Worm (Caenorhabditis elegans) whole organism, young adult: ENCODE results near the gene F14D7.14.

Experiments used
- B0336.3 ChIP-seq: fragments of 200-800 bp; sonication (Bioruptor generic); IDR thresholded peaks from 2 replicates; pipeline ENCODE4 v1.3.6; 2022; ENCODE audit warnings: missing genetic modification characterization, missing compliant biosample characterization
- C06A6.2 ChIP-seq: fragments of 200-800 bp; sonication (Bioruptor generic); conservative IDR thresholded peaks from 2 replicates; pipeline ENCODE4 v1.3.6; 2022; ENCODE audit warnings: missing genetic modification characterization, missing compliant biosample characterization
- F22D6.2 ChIP-seq: sonication (generic microtip); optimal IDR thresholded peaks from 2 replicates; lab custom pipeline; 2016; ENCODE audit warnings: mild to moderate bottlenecking, missing genetic modification characterization, missing compliant biosample characterization
- F37B4.10 ChIP-seq: fragments of 200-800 bp; sonication (Bioruptor generic); IDR thresholded peaks from 2 replicates; pipeline ENCODE4 v1.3.6; 2022; ENCODE audit warnings: missing genetic modification characterization, missing compliant biosample characterization
- F52B5.7 ChIP-seq: sonication (generic microtip); optimal IDR thresholded peaks from 2 replicates; lab custom pipeline; 2016; ENCODE audit warnings: mild to moderate bottlenecking, missing genetic modification characterization, missing compliant biosample characterization
- F55B11.4 ChIP-seq: sonication (generic microtip); optimal IDR thresholded peaks from 2 replicates; lab custom pipeline; 2016; ENCODE audit warnings: missing compliant biosample characterization, missing genetic modification characterization, borderline replicate concordance; ENCODE audit not compliant: insufficient read depth
- F57A8.1 ChIP-seq: fragments of 200-800 bp; sonication (Bioruptor generic); optimal IDR thresholded peaks from 2 replicates; lab custom pipeline; 2018; ENCODE audit warnings: mild to moderate bottlenecking, missing genetic modification characterization, moderate library complexity, missing compliant biosample characterization
- T26A5.8 ChIP-seq: sonication (generic microtip); optimal IDR thresholded peaks from 2 replicates; lab custom pipeline; 2016; ENCODE audit warnings: missing genetic modification characterization, missing compliant biosample characterization
- Y79H2A.3 ChIP-seq: fragments of 200-800 bp; sonication (Bioruptor generic); conservative IDR thresholded peaks from 2 replicates; pipeline ENCODE4 v1.3.6; 2022; ENCODE audit warnings: missing genetic modification reagents, missing genetic modification characterization, missing compliant biosample characterization
- Y95B8A.8 ChIP-seq: fragments of 200-800 bp; sonication (Bioruptor generic); IDR thresholded peaks from 2 replicates; pipeline ENCODE4 v1.3.6; 2022; ENCODE audit warnings: missing genetic modification reagents, missing genetic modification characterization, missing compliant biosample characterization
- athp-1 ChIP-seq: sonication (generic microtip); optimal IDR thresholded peaks from 2 replicates; lab custom pipeline; 2017; ENCODE audit warnings: mild to moderate bottlenecking, missing genetic modification characterization, missing compliant biosample characterization
- attf-3 ChIP-seq: fragments of 200-800 bp; sonication (Bioruptor generic); conservative IDR thresholded peaks from 2 replicates; pipeline ENCODE4 v1.3.6; 2022; ENCODE audit warnings: missing genetic modification reagents, missing genetic modification characterization, missing compliant biosample characterization
- bed-1 ChIP-seq: fragments of 200-800 bp; sonication (Bioruptor generic); IDR thresholded peaks from 2 replicates; pipeline ENCODE4 v1.3.6; 2022; ENCODE audit warnings: missing genetic modification reagents, missing genetic modification characterization, missing compliant biosample characterization
- ccch-3 ChIP-seq: fragments of 200-800 bp; sonication (Bioruptor generic); optimal IDR thresholded peaks from 2 replicates; lab custom pipeline; 2018; ENCODE audit warnings: mild to moderate bottlenecking, missing genetic modification characterization, missing compliant biosample characterization
- ceh-100 ChIP-seq: fragments of 200-800 bp; sonication (Bioruptor generic); IDR thresholded peaks from 2 replicates; pipeline ENCODE4 v1.3.6; 2022; ENCODE audit warnings: missing genetic modification reagents, missing genetic modification characterization, missing compliant biosample characterization
- ceh-79 ChIP-seq: sonication (generic microtip); optimal IDR thresholded peaks from 2 replicates; lab custom pipeline; 2017; ENCODE audit warnings: mild to moderate bottlenecking, missing genetic modification characterization, missing compliant biosample characterization
- die-1 ChIP-seq: sonication (generic microtip); optimal IDR thresholded peaks from 2 replicates; lab custom pipeline; 2016; ENCODE audit warnings: missing genotype, mild to moderate bottlenecking, missing genetic modification characterization, missing compliant biosample characterization
- dox-1 ChIP-seq: fragments of 200-800 bp; sonication (Bioruptor generic); IDR thresholded peaks from 2 replicates; pipeline ENCODE4 v1.3.6; 2022; ENCODE audit warnings: missing genetic modification reagents, missing genetic modification characterization, missing compliant biosample characterization
- dpff-1 ChIP-seq: sonication (generic microtip); optimal IDR thresholded peaks from 2 replicates; lab custom pipeline; 2017; ENCODE audit warnings: mild to moderate bottlenecking, missing genetic modification characterization, missing compliant biosample characterization
- egl-18 ChIP-seq: fragments of 200-800 bp; sonication (Bioruptor generic); IDR thresholded peaks from 2 replicates; pipeline ENCODE4 v1.3.6; 2022; ENCODE audit warnings: missing genetic modification reagents, missing genetic modification characterization, missing compliant biosample characterization
- fkh-3 ChIP-seq: sonication (generic microtip); optimal IDR thresholded peaks from 2 replicates; lab custom pipeline; 2016; ENCODE audit warnings: mild to moderate bottlenecking, missing genetic modification characterization, missing compliant biosample characterization
- gei-17 ChIP-seq: fragments of 200-800 bp; sonication (Bioruptor generic); optimal IDR thresholded peaks from 2 replicates; lab custom pipeline; 2018; ENCODE audit warnings: mild to moderate bottlenecking, missing genetic modification characterization, missing compliant biosample characterization
- him-1 ChIP-seq: sonication (generic microtip); optimal IDR thresholded peaks from 2 replicates; lab custom pipeline; 2016; ENCODE audit warnings: missing genotype, missing genetic modification reagents, missing genetic modification characterization, missing compliant biosample characterization
- hlh-12 ChIP-seq: sonication (generic microtip); optimal IDR thresholded peaks from 2 replicates; lab custom pipeline; 2016; ENCODE audit warnings: missing genetic modification characterization, missing compliant biosample characterization
- hlh-26 ChIP-seq: fragments of 200-800 bp; sonication (Bioruptor generic); conservative IDR thresholded peaks from 2 replicates; pipeline ENCODE4 v1.3.6; 2022; ENCODE audit warnings: missing genetic modification reagents, missing genetic modification characterization, missing compliant biosample characterization
- hsf-1 ChIP-seq: fragments of 200-800 bp; sonication (Bioruptor generic); IDR thresholded peaks from 2 replicates; pipeline ENCODE4 v1.3.6; 2022; ENCODE audit warnings: missing genetic modification reagents, missing genetic modification characterization, missing compliant biosample characterization
- lag-1 ChIP-seq: fragments of 200-800 bp; sonication (Bioruptor generic); IDR thresholded peaks from 2 replicates; pipeline ENCODE4 v1.3.6; 2022; ENCODE audit warnings: missing genetic modification reagents, missing genetic modification characterization, missing compliant biosample characterization
- let-607 ChIP-seq, 2 experiments: fragments of 200-800 bp in 1 of 2; sonication (Bioruptor generic) in 1 of 2; sonication (generic microtip) in 1 of 2; optimal IDR thresholded peaks; 2 replicates each; lab custom pipeline; 2016 to 2018; ENCODE audit warnings: mild to moderate bottlenecking in 2 of 2, missing compliant biosample characterization in 2 of 2, missing genetic modification characterization in 2 of 2, moderate library complexity in 2 of 2, missing genotype in 1 of 2
- lin-26 ChIP-seq: fragments of 200-800 bp; sonication (Bioruptor generic); IDR thresholded peaks from 2 replicates; pipeline ENCODE4 v1.3.6; 2022; ENCODE audit warnings: missing genetic modification reagents, missing genetic modification characterization, missing compliant biosample characterization
- lsl-1 ChIP-seq: fragments of 200-800 bp; sonication (Bioruptor generic); optimal IDR thresholded peaks from 2 replicates; lab custom pipeline; 2018; ENCODE audit warnings: mild to moderate bottlenecking, missing genetic modification characterization, moderate library complexity, missing compliant biosample characterization
- madf-3 ChIP-seq: fragments of 200-800 bp; sonication (Bioruptor generic); IDR thresholded peaks from 2 replicates; pipeline ENCODE4 v1.3.6; 2022; ENCODE audit warnings: missing genetic modification reagents, missing genetic modification characterization, missing compliant biosample characterization
- nfyb-1 ChIP-seq: fragments of 200-800 bp; sonication (Bioruptor generic); IDR thresholded peaks from 2 replicates; pipeline ENCODE4 v1.3.6; 2022; ENCODE audit warnings: missing genetic modification reagents, missing genetic modification characterization, missing compliant biosample characterization
- nhr-179 ChIP-seq: sonication (generic microtip); optimal IDR thresholded peaks from 2 replicates; lab custom pipeline; 2016; ENCODE audit warnings: mild to moderate bottlenecking, missing genetic modification characterization, missing compliant biosample characterization
- nhr-27 ChIP-seq: fragments of 200-800 bp; sonication (Bioruptor generic); optimal IDR thresholded peaks from 2 replicates; lab custom pipeline; 2018; ENCODE audit warnings: mild to moderate bottlenecking, missing genetic modification characterization, moderate library complexity, missing compliant biosample characterization
- nhr-90 ChIP-seq: sonication (generic microtip); optimal IDR thresholded peaks from 2 replicates; lab custom pipeline; 2016; ENCODE audit warnings: missing genotype, mild to moderate bottlenecking, missing genetic modification characterization, missing compliant biosample characterization
- rec-8 ChIP-seq, 2 experiments: sonication (generic microtip); optimal IDR thresholded peaks; 2 replicates each; lab custom pipeline; 2016; ENCODE audit warnings: mild to moderate bottlenecking in 2 of 2, missing genetic modification characterization in 2 of 2, missing genetic modification reagents in 2 of 2, missing genotype in 2 of 2, missing biosample characterization in 1 of 2, missing compliant biosample characterization in 1 of 2, moderate library complexity in 1 of 2
- rpc-1 ChIP-seq, 2 experiments: fragments of 150-350 bp in 1 of 2; sonication (generic microtip) in 1 of 2; optimal IDR thresholded peaks; 2 replicates each; lab custom pipeline; 2014 to 2018; ENCODE audit warnings: missing biosample characterization in 1 of 2, missing genetic modification characterization in 1 of 2, missing genetic modification reagents in 1 of 2, missing genotype in 1 of 2
- snpc-4 ChIP-seq, 5 experiments: fragments of 150-350 bp in 1 of 5; sonication (generic microtip) in 4 of 5; optimal IDR thresholded peaks; 2 replicates each; lab custom pipeline; 2014 to 2018; ENCODE audit warnings: missing genetic modification characterization in 5 of 5, missing biosample characterization in 3 of 5, antibody characterized with exemption in 2 of 5, mild to moderate bottlenecking in 2 of 5, missing compliant biosample characterization in 2 of 5, missing genotype in 2 of 5, moderate library complexity in 2 of 5, missing genetic modification reagents in 1 of 5
- tbp1 ChIP-seq: fragments of 200-800 bp; sonication (Bioruptor generic); optimal IDR thresholded peaks from 2 replicates; lab custom pipeline; 2018; ENCODE audit warnings: mild to moderate bottlenecking, missing genetic modification characterization, missing compliant biosample characterization
- tlf-1 ChIP-seq: fragments of 200-800 bp; sonication (Bioruptor generic); optimal IDR thresholded peaks from 2 replicates; lab custom pipeline; 2018; ENCODE audit warnings: mild to moderate bottlenecking, missing genetic modification characterization, missing compliant biosample characterization
- unc-130 ChIP-seq: sonication (generic microtip); optimal IDR thresholded peaks from 2 replicates; lab custom pipeline; 2016; ENCODE audit warnings: missing genetic modification reagents, missing genetic modification characterization, missing compliant biosample characterization
- zfh-2 ChIP-seq: fragments of 200-800 bp; sonication (Bioruptor generic); conservative IDR thresholded peaks from 2 replicates; pipeline ENCODE4 v1.3.6; 2022; ENCODE audit warnings: missing genetic modification reagents, missing genetic modification characterization, missing compliant biosample characterization
- ztf-18 ChIP-seq: sonication (generic microtip); optimal IDR thresholded peaks from 2 replicates; lab custom pipeline; 2016; ENCODE audit warnings: missing genotype, mild to moderate bottlenecking, missing genetic modification characterization, missing compliant biosample characterization
- ztf-6 ChIP-seq: fragments of 200-800 bp; sonication (Bioruptor generic); IDR thresholded peaks from 2 replicates; pipeline ENCODE4 v1.3.6; 2022; ENCODE audit warnings: missing genetic modification reagents, missing genetic modification characterization, missing compliant biosample characterization

Gene F14D7.14

DNA sequence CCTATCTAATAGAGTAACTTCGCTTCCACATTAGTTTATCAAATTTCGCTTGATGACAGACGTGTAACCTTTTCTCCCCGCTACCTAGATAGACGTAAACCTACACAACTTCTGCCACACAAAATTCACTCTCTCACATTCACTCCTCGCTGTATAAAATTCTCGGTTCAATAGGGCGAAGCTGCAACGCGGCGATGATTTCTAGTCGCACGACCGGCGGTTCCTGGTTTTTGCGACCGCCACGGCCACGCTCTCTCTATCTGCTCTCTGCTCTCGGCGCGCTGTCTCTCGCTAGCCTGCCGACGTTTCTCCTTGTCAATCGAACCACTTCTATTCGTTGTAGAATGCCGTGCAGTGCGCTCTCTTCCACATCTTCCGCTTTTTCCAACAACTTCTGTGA lies 41.2 kb downstream of the F14D7.14 start (continued):
- peak; percentile 86 for TF ChIP-seq ztf-18
- TF ChIP-seq hlh-12 (tag; lab: Kevin White, UChicago): no peak
- TF ChIP-seq B0336.3: peak; percentile 71
- TF ChIP-seq rec-8 (tag; optimal IDR thresholded peaks at IDR 0.05; lab: Kevin White, UChicago): no peak
- TF ChIP-seq ceh-79 (tag; lab: Kevin White, UChicago): no peak
- TF ChIP-seq lag-1 (GFP tag; lab: Robert Waterston, UW): no peak
- TF ChIP-seq snpc-4 (GFP tag; optimal IDR thresholded peaks at IDR 0.05; lab: Kevin White, UChicago): no peak
- TF ChIP-seq snpc-4 (tag; optimal IDR thresholded peaks at IDR 0.05; lab: Kevin White, UChicago): peak; percentile 27 to 70 (median 58)
- peak; percentile 26 for TF ChIP-seq die-1 (tag; lab: Kevin White, UChicago)
- no peak; the same call in 1 of the 2 replicates for TF ChIP-seq ztf-6 (GFP tag; lab: Robert Waterston, UW)
- TF ChIP-seq gei-17 (GFP tag; lab: Kevin White, UChicago): no peak
- no peak for TF ChIP-seq nhr-179 (tag; lab: Kevin White, UChicago)
- no peak for TF ChIP-seq bed-1 (GFP tag; lab: Robert Waterston, UW)
- TF ChIP-seq Y95B8A.8 (GFP tag; lab: Robert Waterston, UW): no peak
- TF ChIP-seq F22D6.2 (tag; lab: Kevin White, UChicago): no peak
- TF ChIP-seq F52B5.7 (tag; lab: Kevin White, UChicago): peak; percentile 46
- 0 out of 2 replicates have a peak, but pooled peaks have one; percentile 32 for TF ChIP-seq attf-3 (GFP tag; lab: Robert Waterston, UW)
- no peak for TF ChIP-seq rpc-1 (optimal IDR thresholded peaks at IDR 0.05; lab: Kevin White, UChicago)
- TF ChIP-seq rpc-1 (tag; optimal IDR thresholded peaks at IDR 0.05; lab: Kevin White, UChicago): no peak
- TF ChIP-seq C06A6.2 (GFP tag; lab: Robert Waterston, UW): peak; percentile 59; the same call in 1 of the 2 replicates
- no peak for TF ChIP-seq Y79H2A.3 (GFP tag; lab: Robert Waterston, UW)
- TF ChIP-seq hlh-26 (GFP tag; lab: Robert Waterston, UW): no peak
- TF ChIP-seq fkh-3 (tag; lab: Kevin White, UChicago): no peak
- no peak for TF ChIP-seq tlf-1 (GFP tag; lab: Kevin White, UChicago)
- TF ChIP-seq F57A8.1: no peak
- TF ChIP-seq athp-1 (tag; lab: Kevin White, UChicago): no peak
- TF ChIP-seq F37B4.10 (GFP tag; lab: Robert Waterston, UW): no peak
- peak; percentile 70 for TF ChIP-seq ceh-100 (GFP tag; lab: Robert Waterston, UW)
- no peak for TF ChIP-seq F55B11.4 (tag; lab: Kevin White, UChicago)
- peak; percentile 58 for TF ChIP-seq tbp1 (GFP tag; lab: Kevin White, UChicago)
- no peak for TF ChIP-seq dpff-1

DNA sequence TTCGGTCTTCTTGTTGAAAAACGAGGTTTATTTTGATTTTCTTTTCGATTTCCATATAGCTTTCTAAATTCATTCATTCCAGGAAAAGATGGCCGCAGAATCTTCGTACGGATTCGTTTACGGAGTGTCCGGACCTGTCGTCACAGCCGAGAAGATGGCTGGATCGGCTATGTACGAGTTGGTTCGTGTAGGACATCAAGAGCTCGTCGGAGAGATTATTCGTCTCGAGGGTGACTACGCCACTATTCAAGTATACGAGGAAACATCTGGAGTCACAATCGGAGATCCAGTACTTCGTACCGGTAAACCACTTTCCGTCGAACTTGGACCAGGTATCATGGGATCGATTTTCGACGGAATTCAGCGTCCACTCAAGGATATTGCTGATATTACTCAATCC lies 41.9 kb downstream of the F14D7.14 start, which contains the start of gene vha-13:
vha-13 (plus strand) TSS at position 81 of the 400 bp plus-strand sequence.
- TF ChIP-seq madf-3 (GFP tag; lab: Robert Waterston, UW) (no peak), ccch-3 (GFP tag; lab: Kevin White, UChicago) (no peak), T26A5.8 (tag; lab: Kevin White, UChicago) (no peak), nfyb-1 (GFP tag; lab: Robert Waterston, UW) (no peak), unc-130 (GFP tag; lab: Kevin White, UChicago) (no peak), Y95B8A.8 (GFP tag; lab: Robert Waterston, UW) (no peak), hsf-1 (GFP tag; lab: Robert Waterston, UW) (peak; percentile 35; the same call in 1 of the 2 replicates)

ce11 chrV:14352032-14352431 lies 42.3 kb downstream of the F14D7.14 start:
- TF ChIP-seq him-1: no peak
- TF ChIP-seq dpff-1: peak; percentile 27
- TF ChIP-seq let-607 (tag; optimal IDR thresholded peaks at IDR 0.05; lab: Kevin White, UChicago): peak in 1 of 2 experiments; percentile 9
- peak; percentile 49; the same call in 1 of the 2 replicates for TF ChIP-seq zfh-2 (GFP tag; lab: Robert Waterston, UW)
- TF ChIP-seq egl-18: 0 out of 2 replicates have a peak, but pooled peaks have one; percentile 13
- 0 out of 2 replicates have a peak, but pooled peaks have one; percentile 11 for TF ChIP-seq dox-1
- TF ChIP-seq madf-3 (GFP tag; lab: Robert Waterston, UW): peak; percentile 27; the same call in 1 of the 2 replicates
- 0 out of 2 replicates have a peak, but pooled peaks have one; percentile 23 for TF ChIP-seq nfyb-1 (GFP tag; lab: Robert Waterston, UW)
- no peak for TF ChIP-seq F57A8.1
- no peak for TF ChIP-seq lsl-1
- TF ChIP-seq nhr-27 (tag; lab: Kevin White, UChicago): no peak
- TF ChIP-seq lin-26 (GFP tag; lab: Robert Waterston, UW): 0 out of 2 replicates have a peak, but pooled peaks have one; percentile 9
- TF ChIP-seq Y79H2A.3 (GFP tag; lab: Robert Waterston, UW): no peak
- no peak for TF ChIP-seq nhr-90 (tag; lab: Kevin White, UChicago)
- TF ChIP-seq tbp1 (GFP tag; lab: Kevin White, UChicago): no peak
